Worm (Caenorhabditis elegans): ENCODE data around the gene Y70C5A.3.

DNA sequence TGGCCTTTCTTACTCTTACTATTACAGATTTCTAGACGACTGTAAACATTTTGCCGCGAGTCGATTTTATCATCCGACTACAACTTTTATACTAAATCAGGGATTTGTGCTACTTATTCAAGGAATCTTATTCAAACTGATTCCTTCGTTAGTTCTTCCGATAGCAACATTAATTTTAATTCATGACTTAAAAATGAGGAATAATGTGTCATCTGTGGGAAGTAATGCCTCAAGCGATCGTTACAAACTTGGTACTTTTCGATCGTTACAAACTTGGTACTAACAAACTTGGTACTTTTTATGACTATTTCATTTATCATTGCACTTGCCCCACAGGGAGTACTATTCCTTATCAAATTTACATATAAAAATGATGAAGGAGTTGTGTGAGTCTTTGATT is 3.3 kb downstream of the Y70C5A.3 start, which contains the start of gene Y70C5A.4:
- TF ChIP-seq nhr-237 (tag; optimal IDR thresholded peaks at IDR 0.05) (no peak), lir-3 (tag; optimal IDR thresholded peaks at IDR 0.05; ENCODE audit: poor library complexity) (no peak), lin-13 (GFP tag; optimal IDR thresholded peaks at IDR 0.05) (no peak), egl-27 (tag; optimal IDR thresholded peaks at IDR 0.05) (no peak), pqm-1 (tag; optimal IDR thresholded peaks at IDR 0.05) (no peak), blmp-1 (tag; optimal IDR thresholded peaks at IDR 0.05) (no peak), mef-2 (tag; optimal IDR thresholded peaks at IDR 0.05) (no peak), fos-1 (tag; optimal IDR thresholded peaks at IDR 0.05) (no peak), aha-1 (tag; optimal IDR thresholded peaks at IDR 0.05) (no peak), mep-1 (tag; optimal IDR thresholded peaks at IDR 0.05) (no peak), ama-1 (optimal IDR thresholded peaks at IDR 0.05) (no peak), xbp-1 (tag; optimal IDR thresholded peaks at IDR 0.05) (no peak), nhr-11 (tag; optimal IDR thresholded peaks at IDR 0.05) (no peak), alr-1 (tag; optimal IDR thresholded peaks at IDR 0.05; ENCODE audit: borderline replicate concordance) (no peak)

Measured in whole organism, L1 larva.